Worm (Caenorhabditis elegans) whole organism, late embryonic: Measurements from ENCODE around the gene T01G5.8.

ENCODE experiments used
- C38D4.7 ChIP-seq: fragments of 200-800 bp; sonication (Bioruptor generic); optimal IDR thresholded peaks from 2 replicates; lab custom pipeline; 2018; ENCODE audit warnings: mild to moderate bottlenecking, missing genetic modification characterization, moderate library complexity, missing compliant biosample characterization
- Y22D7AL.16 ChIP-seq: sonication (generic microtip); optimal IDR thresholded peaks from 2 replicates; lab custom pipeline; 2016; ENCODE audit warnings: missing genetic modification characterization, missing compliant biosample characterization
- ceh-9 ChIP-seq: sonication (generic microtip); optimal IDR thresholded peaks from 2 replicates; lab custom pipeline; 2016; ENCODE audit warnings: mild to moderate bottlenecking, missing genetic modification characterization, inconsistent platforms, missing compliant biosample characterization
- fkh-10 ChIP-seq: fragments of 150-350 bp; optimal IDR thresholded peaks from 2 replicates; lab custom pipeline; 2014; ENCODE audit warnings: missing biosample characterization, missing genetic modification reagents, missing genetic modification characterization
- nfya-1 ChIP-seq: sonication (generic microtip); optimal IDR thresholded peaks from 2 replicates; lab custom pipeline; 2017; ENCODE audit warnings: missing genetic modification characterization, mild to moderate bottlenecking, missing compliant biosample characterization, antibody characterized with exemption, moderate library complexity
- pha-4 ChIP-seq: fragments of 150-350 bp; optimal IDR thresholded peaks from 2 replicates; lab custom pipeline; 2018; ENCODE audit warnings: missing biosample characterization, missing genetic modification reagents, missing genetic modification characterization
- rnt-1 ChIP-seq: sonication (generic microtip); optimal IDR thresholded peaks from 2 replicates; lab custom pipeline; 2016; ENCODE audit warnings: missing genetic modification characterization, missing compliant biosample characterization
- syd-9 ChIP-seq: sonication (generic microtip); optimal IDR thresholded peaks from 2 replicates; lab custom pipeline; 2016; ENCODE audit warnings: mild to moderate bottlenecking, missing genetic modification characterization, moderate library complexity, missing compliant biosample characterization

DNA sequence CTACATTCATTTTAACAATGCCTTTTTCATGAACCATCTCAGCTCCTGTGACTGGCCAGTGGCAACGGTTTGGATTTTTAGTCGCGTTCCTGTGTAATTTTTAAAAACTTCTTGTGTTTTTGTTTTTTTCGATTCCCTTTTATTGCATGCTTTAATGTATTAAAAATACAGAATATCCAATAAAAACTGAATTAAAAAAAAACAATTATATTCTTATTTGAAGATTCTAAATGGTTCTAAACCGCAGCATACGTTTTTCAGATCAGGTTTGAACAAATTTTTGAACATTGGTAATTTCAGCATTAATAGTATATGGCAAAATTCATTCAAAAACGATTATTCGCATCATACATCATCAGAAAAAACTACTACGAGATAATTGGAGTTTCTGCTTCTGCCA, 47.7 kb upstream of the T01G5.8 start, which contains the start of gene dnj-3:
- TF ChIP-seq C38D4.7 (GFP tag; lab: Kevin White, UChicago) (no peak), ceh-9 (no peak), syd-9 (no peak), fkh-10 (GFP tag; lab: Kevin White, UChicago) (no peak), pha-4 (tag; lab: Kevin White, UChicago) (no peak), nfya-1 (tag; lab: Kevin White, UChicago) (no peak), rnt-1 (no peak), Y22D7AL.16 (tag; lab: Kevin White, UChicago) (no peak)
